ENCODE assay signal across 1 fruit fly cellular context in genomic region chr3R:9613124-9613523, dm6.
TF ChIP-seq lines count a peak whose summit lies in the region.

No protein-coding gene starts in this region.

TF ChIP-seq in whole organism, embryonic, 481 proteins besides CTCF, POLR2A, EP300 and RAD21 (continued from another document and continues in another):
- TF ChIP-seq phol (tag; optimal IDR thresholded peaks at IDR 0.05; lab: Kevin White, UChicago) (peak; percentile 59), CG1792 (GFP tag; optimal IDR thresholded peaks at IDR 0.05; lab: Kevin White, UChicago) (peak; percentile 59), ato (GFP tag; IDR thresholded peaks at IDR 0.05; lab: Robert Waterston, UW; ENCODE audit: partially characterized antibody) (no peak), CG8290 (GFP tag; optimal IDR thresholded peaks at IDR 0.05; lab: Kevin White, UChicago) (no peak), CG8290 (tag; optimal IDR thresholded peaks at IDR 0.05; lab: Kevin White, UChicago) (peak in 1 of 2 experiments; percentile 41), ssp (GFP tag; IDR thresholded peaks at IDR 0.05; lab: Robert Waterston, UW) (peak; percentile 54), CG12942 (GFP tag; optimal IDR thresholded peaks at IDR 0.05; lab: Kevin White, UChicago) (peak; percentile 24), aop (GFP tag; IDR thresholded peaks at IDR 0.05; lab: Robert Waterston, UW) (no peak), Side (GFP tag; optimal IDR thresholded peaks at IDR 0.05; lab: Kevin White, UChicago) (peak; percentile 43), CG9817 (tag; optimal IDR thresholded peaks at IDR 0.05; lab: Kevin White, UChicago) (peak; percentile 33), Eip74EF (GFP tag; optimal IDR thresholded peaks at IDR 0.05; lab: Kevin White, UChicago) (no peak), Meics (GFP tag; optimal IDR thresholded peaks at IDR 0.05; lab: Kevin White, UChicago) (peak; percentile 69), Rx (GFP tag; IDR thresholded peaks at IDR 0.05; lab: Robert Waterston, UW) (no peak; the same call in 1 of the 2 replicates), PHDP (tag; optimal IDR thresholded peaks at IDR 0.05; lab: Kevin White, UChicago) (peak; percentile 71), CG2712 (tag; optimal IDR thresholded peaks at IDR 0.05; lab: Kevin White, UChicago) (peak; percentile 46), Oaz (GFP tag; IDR thresholded peaks at IDR 0.05; lab: Robert Waterston, UW) (no peak), CG18262 (tag; optimal IDR thresholded peaks at IDR 0.05; lab: Kevin White, UChicago) (no peak), CG1832 (GFP tag; optimal IDR thresholded peaks at IDR 0.05; lab: Kevin White, UChicago) (no peak), CG3847 (GFP tag; IDR thresholded peaks at IDR 0.05; lab: Robert Waterston, UW) (peak; percentile 52), sisA (GFP tag; IDR thresholded peaks at IDR 0.05; lab: Robert Waterston, UW) (no peak; the same call in 1 of the 2 replicates), Hsf (GFP tag; optimal IDR thresholded peaks at IDR 0.05; lab: Kevin White, UChicago) (peak; percentile 56), Pdp1 (GFP tag; optimal IDR thresholded peaks at IDR 0.05; lab: Kevin White, UChicago) (peak; percentile 52 to 54), CG2875 (GFP tag; optimal IDR thresholded peaks at IDR 0.05; lab: Kevin White, UChicago) (peak; percentile 24), CG6813 (GFP tag; optimal IDR thresholded peaks at IDR 0.05; lab: Kevin White, UChicago) (peak; percentile 61), otp (GFP tag; IDR thresholded peaks at IDR 0.05; lab: Robert Waterston, UW) (peak; percentile 64; the same call in 2 of the 3 replicates), CG13296 (GFP tag; optimal IDR thresholded peaks at IDR 0.05; lab: Kevin White, UChicago) (peak; percentile 18), lmd (GFP tag; IDR thresholded peaks at IDR 0.05; lab: Robert Waterston, UW) (peak; percentile 61), ci (GFP tag; IDR thresholded peaks at IDR 0.05; lab: Robert Waterston, UW) (peak; percentile 61; the same call in 2 of the 3 replicates), seq (GFP tag; IDR thresholded peaks at IDR 0.05; lab: Robert Waterston, UW) (peak; percentile 69), CG9727 (GFP tag; optimal IDR thresholded peaks at IDR 0.05; lab: Kevin White, UChicago) (peak; percentile 55), CG2202 (tag; optimal IDR thresholded peaks at IDR 0.05; lab: Kevin White, UChicago) (no peak), CG7372 (GFP tag; IDR thresholded peaks at IDR 0.05; lab: Robert Waterston, UW) (no peak), CG12155 (GFP tag; optimal IDR thresholded peaks at IDR 0.05; lab: Kevin White, UChicago) (peak; percentile 22), sd (tag; optimal IDR thresholded peaks at IDR 0.05; lab: Kevin White, UChicago) (no peak), CG32532 (GFP tag; IDR thresholded peaks at IDR 0.05; lab: Robert Waterston, UW) (peak; percentile 45; the same call in 1 of the 2 replicates), CG12236 (GFP tag; optimal IDR thresholded peaks at IDR 0.05; lab: Kevin White, UChicago) (peak; percentile 39), CG12769 (tag; optimal IDR thresholded peaks at IDR 0.05; lab: Kevin White, UChicago) (peak; percentile 69), Atf6 (GFP tag; IDR thresholded peaks at IDR 0.05; lab: Robert Waterston, UW) (peak; percentile 59), crol (GFP tag; IDR thresholded peaks at IDR 0.05; lab: Robert Waterston, UW) (no peak), B-H2 (GFP tag; optimal IDR thresholded peaks at IDR 0.05; lab: Kevin White, UChicago) (no peak), Adf1 (GFP tag; IDR thresholded peaks at IDR 0.05; lab: Robert Waterston, UW) (no peak; the same call in 1 of the 2 replicates), row (GFP tag; IDR thresholded peaks at IDR 0.05; lab: Robert Waterston, UW) (peak; percentile 64), CG12391 (tag; optimal IDR thresholded peaks at IDR 0.05; lab: Kevin White, UChicago) (peak; percentile 64), CG1024 (GFP tag; IDR thresholded peaks at IDR 0.05; lab: Robert Waterston, UW) (peak; percentile 65), fd102C (GFP tag; optimal IDR thresholded peaks at IDR 0.05; lab: Kevin White, UChicago) (no peak), CG4730 (GFP tag; IDR thresholded peaks at IDR 0.05; lab: Robert Waterston, UW) (no peak), CG15011 (GFP tag; optimal IDR thresholded peaks at IDR 0.05; lab: Kevin White, UChicago) (peak; percentile 16), CG18476 (GFP tag; optimal IDR thresholded peaks at IDR 0.05; lab: Kevin White, UChicago) (peak; percentile 59), chn (GFP tag; optimal IDR thresholded peaks at IDR 0.05; lab: Kevin White, UChicago) (no peak), az2 (GFP tag; optimal IDR thresholded peaks at IDR 0.05; lab: Kevin White, UChicago) (peak; percentile 47), CG10654 (GFP tag; optimal IDR thresholded peaks at IDR 0.05; lab: Kevin White, UChicago) (peak; percentile 43), lola (GFP tag; optimal IDR thresholded peaks at IDR 0.05; lab: Kevin White, UChicago) (no peak), CG31388 (GFP tag; optimal IDR thresholded peaks at IDR 0.05; lab: Kevin White, UChicago) (peak; percentile 13), Hmr (GFP tag; optimal IDR thresholded peaks at IDR 0.05; lab: Kevin White, UChicago) (peak; percentile 58), gsb (GFP tag; IDR thresholded peaks at IDR 0.05; lab: Robert Waterston, UW) (no peak), Med (GFP tag; lab: Kevin White, UChicago) (peak; percentile 96), CG7786 (GFP tag; optimal IDR thresholded peaks at IDR 0.05; lab: Kevin White, UChicago) (peak; percentile 27), cwo (GFP tag; optimal IDR thresholded peaks at IDR 0.05; lab: Kevin White, UChicago) (peak; percentile 60), HLHmδ (GFP tag; optimal IDR thresholded peaks at IDR 0.05; lab: Kevin White, UChicago) (no peak), Nf-YB (GFP tag; optimal IDR thresholded peaks at IDR 0.05; lab: Kevin White, UChicago) (peak; percentile 9), Sry-δ (GFP tag; optimal IDR thresholded peaks at IDR 0.05; lab: Kevin White, UChicago) (peak; percentile 42), caup (GFP tag; optimal IDR thresholded peaks at IDR 0.05; lab: Kevin White, UChicago; ENCODE audit: severe bottlenecking) (peak; percentile 62), fru (optimal IDR thresholded peaks at IDR 0.05; lab: Kevin White, UChicago) (no peak), ATbp (GFP tag; optimal IDR thresholded peaks at IDR 0.05; lab: Kevin White, UChicago) (peak; percentile 38), sens (GFP tag; lab: Kevin White, UChicago) (peak; percentile 95), nerfin-2 (GFP tag; IDR thresholded peaks at IDR 0.05; lab: Robert Waterston, UW; ENCODE audit: partially characterized antibody) (no peak), lilli (GFP tag; optimal IDR thresholded peaks at IDR 0.05; lab: Kevin White, UChicago) (peak; percentile 81), schlank (tag; optimal IDR thresholded peaks at IDR 0.05; lab: Kevin White, UChicago) (peak; percentile 7), CoRest (tag; optimal IDR thresholded peaks at IDR 0.05; lab: Kevin White, UChicago) (peak; percentile 28), lov (optimal IDR thresholded peaks at IDR 0.05; lab: Kevin White, UChicago) (no peak), lov (GFP tag; IDR thresholded peaks at IDR 0.05; lab: Robert Waterston, UW) (no peak), mam (GFP tag; optimal IDR thresholded peaks at IDR 0.05; lab: Kevin White, UChicago) (peak; percentile 67), Ssrp (tag; optimal IDR thresholded peaks at IDR 0.05; lab: Kevin White, UChicago) (peak; percentile 16), inv (GFP tag; IDR thresholded peaks at IDR 0.05; lab: Robert Waterston, UW; ENCODE audit: partially characterized antibody) (no peak), pan (optimal IDR thresholded peaks at IDR 0.05; lab: Kevin White, UChicago) (no peak), pan (GFP tag; optimal IDR thresholded peaks at IDR 0.05 in 1 of 2, IDR thresholded peaks at IDR 0.05 in 1 of 2) (peak in 1 of 2 experiments; percentile 72), CG2120 (GFP tag; optimal IDR thresholded peaks at IDR 0.05; lab: Kevin White, UChicago) (peak; percentile 71), dm (GFP tag; optimal IDR thresholded peaks at IDR 0.05; lab: Kevin White, UChicago) (no peak), Hr3 (GFP tag; optimal IDR thresholded peaks at IDR 0.05; lab: Kevin White, UChicago) (peak; percentile 45), CG17186 (GFP tag; optimal IDR thresholded peaks at IDR 0.05; lab: Kevin White, UChicago) (no peak), CG8478 (optimal IDR thresholded peaks at IDR 0.05; lab: Kevin White, UChicago) (no peak), CG11695 (GFP tag; IDR thresholded peaks at IDR 0.05; lab: Robert Waterston, UW) (no peak), stwl (tag; optimal IDR thresholded peaks at IDR 0.05; lab: Kevin White, UChicago) (no peak), CG9215 (GFP tag; IDR thresholded peaks at IDR 0.05; lab: Robert Waterston, UW) (peak; percentile 32; the same call in 1 of the 2 replicates), CG15073 (GFP tag; optimal IDR thresholded peaks at IDR 0.05; lab: Kevin White, UChicago) (no peak), Awh (GFP tag; IDR thresholded peaks at IDR 0.05; lab: Robert Waterston, UW) (0 out of 2 replicates have a peak, but pooled peaks have one; percentile 44), bowl (GFP tag; IDR thresholded peaks at IDR 0.05; lab: Robert Waterston, UW) (no peak), CG33557 (GFP tag; optimal IDR thresholded peaks at IDR 0.05; lab: Kevin White, UChicago) (no peak), CG30020 (tag; optimal IDR thresholded peaks at IDR 0.05; lab: Kevin White, UChicago) (no peak), org-1 (GFP tag; optimal IDR thresholded peaks at IDR 0.05; lab: Kevin White, UChicago) (peak; percentile 53), Atf3 (GFP tag; optimal IDR thresholded peaks at IDR 0.05; lab: Kevin White, UChicago) (peak; percentile 21), CG13424 (tag; optimal IDR thresholded peaks at IDR 0.05; lab: Kevin White, UChicago) (peak; percentile 20), yki (optimal IDR thresholded peaks at IDR 0.05; lab: Kevin White, UChicago) (no peak), Antp (GFP tag; optimal IDR thresholded peaks at IDR 0.05; lab: Kevin White, UChicago) (peak; percentile 58), Bgb (GFP tag; IDR thresholded peaks at IDR 0.05; lab: Robert Waterston, UW; ENCODE audit: partially characterized antibody) (no peak), tio (GFP tag; optimal IDR thresholded peaks at IDR 0.05; lab: Kevin White, UChicago) (peak; percentile 44), CG6689 (GFP tag; IDR thresholded peaks at IDR 0.05; lab: Robert Waterston, UW) (no peak), CG32772 (GFP tag; IDR thresholded peaks at IDR 0.05; lab: Robert Waterston, UW) (no peak; the same call in 1 of the 2 replicates), CG2129 (GFP tag; IDR thresholded peaks at IDR 0.05; lab: Robert Waterston, UW; ENCODE audit: partially characterized antibody) (no peak), HLH3B (GFP tag; IDR thresholded peaks at IDR 0.05; lab: Robert Waterston, UW) (peak; percentile 70), Lhr (GFP tag; optimal IDR thresholded peaks at IDR 0.05; lab: Kevin White, UChicago) (no peak), MESR4 (GFP tag; optimal IDR thresholded peaks at IDR 0.05; lab: Kevin White, UChicago) (no peak), CG10147 (GFP tag; optimal IDR thresholded peaks at IDR 0.05; lab: Kevin White, UChicago) (peak; percentile 65), CG7745 (tag; optimal IDR thresholded peaks at IDR 0.05; lab: Kevin White, UChicago) (no peak), CG30431 (GFP tag; optimal IDR thresholded peaks at IDR 0.05; lab: Kevin White, UChicago) (peak; percentile 33), Oli (tag; optimal IDR thresholded peaks at IDR 0.05; lab: Kevin White, UChicago) (peak; percentile 63), CG12744 (GFP tag; optimal IDR thresholded peaks at IDR 0.05; lab: Kevin White, UChicago) (peak; percentile 12), klu (GFP tag; IDR thresholded peaks at IDR 0.05; lab: Robert Waterston, UW) (0 out of 2 replicates have a peak, but pooled peaks have one; percentile 33), fd3F (GFP tag; optimal IDR thresholded peaks at IDR 0.05; lab: Kevin White, UChicago) (peak; percentile 40), CG7271 (tag; optimal IDR thresholded peaks at IDR 0.05; lab: Kevin White, UChicago) (no peak), twi (tag; optimal IDR thresholded peaks at IDR 0.05; lab: Kevin White, UChicago) (no peak), da (GFP tag; optimal IDR thresholded peaks at IDR 0.05; lab: Kevin White, UChicago) (no peak), Ets97D (GFP tag; optimal IDR thresholded peaks at IDR 0.05; lab: Kevin White, UChicago) (peak; percentile 16), CG16863 (GFP tag; optimal IDR thresholded peaks at IDR 0.05; lab: Kevin White, UChicago) (peak; percentile 36), CG6654 (GFP tag; optimal IDR thresholded peaks at IDR 0.05; lab: Kevin White, UChicago) (peak; percentile 33), Ptx1 (GFP tag; IDR thresholded peaks at IDR 0.05; lab: Robert Waterston, UW) (peak; percentile 70), ttk (GFP tag; IDR thresholded peaks at IDR 0.05; lab: Robert Waterston, UW) (peak; percentile 59), tap (tag; optimal IDR thresholded peaks at IDR 0.05; lab: Kevin White, UChicago) (peak; percentile 20), pnt (GFP tag; optimal IDR thresholded peaks at IDR 0.05; lab: Kevin White, UChicago) (peak; percentile 31), Hey (tag; optimal IDR thresholded peaks at IDR 0.05; lab: Kevin White, UChicago) (no peak), CG1529 (GFP tag; optimal IDR thresholded peaks at IDR 0.05; lab: Kevin White, UChicago) (no peak), bcd (GFP tag; optimal IDR thresholded peaks at IDR 0.05; lab: Kevin White, UChicago) (peak; percentile 55), Fer3 (tag; optimal IDR thresholded peaks at IDR 0.05; lab: Kevin White, UChicago) (peak; percentile 62), lbe (GFP tag; optimal IDR thresholded peaks at IDR 0.05; lab: Kevin White, UChicago) (peak; percentile 79), CG18619 (GFP tag; optimal IDR thresholded peaks at IDR 0.05; lab: Kevin White, UChicago) (no peak), fd96Cb (tag; optimal IDR thresholded peaks at IDR 0.05; lab: Kevin White, UChicago) (peak; percentile 66), CG7963 (GFP tag; IDR thresholded peaks at IDR 0.05; lab: Robert Waterston, UW; ENCODE audit: partially characterized antibody) (no peak), repo (GFP tag; optimal IDR thresholded peaks at IDR 0.05; lab: Kevin White, UChicago) (no peak), MBD-R2 (GFP tag; IDR thresholded peaks at IDR 0.05; lab: Robert Waterston, UW) (peak; percentile 33; the same call in 1 of the 2 replicates), corto (GFP tag; optimal IDR thresholded peaks at IDR 0.05; lab: Kevin White, UChicago) (peak; percentile 66), gfzf (GFP tag; optimal IDR thresholded peaks at IDR 0.05; lab: Kevin White, UChicago) (no peak), CG9932 (GFP tag; IDR thresholded peaks at IDR 0.05; lab: Robert Waterston, UW) (peak; percentile 51), Six4 (GFP tag; optimal IDR thresholded peaks at IDR 0.05; lab: Kevin White, UChicago) (peak; percentile 37)
